Worm (Caenorhabditis elegans) whole organism, early embryonic: Measurements from ENCODE around the gene sri-47.

ENCODE experiments used
- aly-1 ChIP-seq: sonication (generic microtip); optimal IDR thresholded peaks from 2 replicates; lab custom pipeline; 2016; ENCODE audit warnings: missing genetic modification characterization, missing compliant biosample characterization
- ama-1 ChIP-seq: fragments of 150-350 bp; optimal IDR thresholded peaks from 2 replicates; lab custom pipeline; 2014
- ceh-36 ChIP-seq: sonication (generic microtip); optimal IDR thresholded peaks from 2 replicates; lab custom pipeline; 2016; ENCODE audit warnings: missing genetic modification characterization, inconsistent platforms, missing compliant biosample characterization
- flt-1 ChIP-seq: fragments of 200-800 bp; sonication (Bioruptor generic); IDR thresholded peaks from 2 replicates; pipeline ENCODE4 v1.3.6; 2022; ENCODE audit warnings: missing genetic modification characterization, missing compliant biosample characterization
- hmbx-1 ChIP-seq: sonication (generic microtip); optimal IDR thresholded peaks from 2 replicates; lab custom pipeline; 2016; ENCODE audit warnings: mild to moderate bottlenecking, missing genetic modification characterization, missing compliant biosample characterization
- hmg-4 ChIP-seq: fragments of 200-800 bp; sonication (Bioruptor generic); optimal IDR thresholded peaks from 2 replicates; lab custom pipeline; 2018; ENCODE audit warnings: mild to moderate bottlenecking, missing genetic modification characterization, missing compliant biosample characterization
- hnd-1 ChIP-seq: sonication (generic microtip); optimal IDR thresholded peaks from 2 replicates; lab custom pipeline; 2016; ENCODE audit warnings: missing genetic modification characterization, missing compliant biosample characterization
- pes-1 ChIP-seq: fragments of 200-800 bp; sonication (Bioruptor generic); IDR thresholded peaks from 2 replicates; pipeline ENCODE4 v1.3.6; 2022; ENCODE audit warnings: missing genetic modification reagents, missing genetic modification characterization, missing compliant biosample characterization
- tbx-37 ChIP-seq: fragments of 200-800 bp; sonication (Bioruptor generic); conservative IDR thresholded peaks from 2 replicates; pipeline ENCODE4 v1.3.6; 2022; ENCODE audit warnings: missing genetic modification reagents, missing genetic modification characterization, missing compliant biosample characterization

- no peak for TF ChIP-seq tbx-37
- TF ChIP-seq pes-1 (GFP tag; lab: Robert Waterston, UW), result no peak
- no peak for TF ChIP-seq hmbx-1
- TF ChIP-seq hnd-1 (tag; lab: Kevin White, UChicago), result no peak
- no peak for TF ChIP-seq flt-1 (GFP tag; lab: Robert Waterston, UW)
- no peak for TF ChIP-seq aly-1 (tag; lab: Kevin White, UChicago)
- no peak for TF ChIP-seq ceh-36 (tag; lab: Kevin White, UChicago)
- TF ChIP-seq hmg-4 (GFP tag; lab: Kevin White, UChicago), result no peak
- TF ChIP-seq ama-1 (lab: Kevin White, UChicago), result no peak
These were observed 14.9 kb upstream of the sri-47 start, which contains the start of gene F22E5.7 for ce11 chrII:2641777-2642176.
